Worm (Caenorhabditis elegans) whole organism, early embryonic: ENCODE data around the gene srj-7.

Source experiments
- ama-1 ChIP-seq: fragments of 150-350 bp; optimal IDR thresholded peaks from 2 replicates; lab custom pipeline; 2014
- hnd-1 ChIP-seq: sonication (generic microtip); optimal IDR thresholded peaks from 2 replicates; lab custom pipeline; 2016; ENCODE audit warnings: missing genetic modification characterization, missing compliant biosample characterization

- TF ChIP-seq hnd-1 (no peak), ama-1 (lab: Kevin White, UChicago) (no peak)
These were observed 50.6 kb downstream of the srj-7 start for ce11 chrV:3295368-3295767.
